Fruit fly (Drosophila melanogaster) whole organism, pupa: ENCODE data around the gene CG16974.

ENCODE experiments used
- CG10348 ChIP-seq: fragments of 200-800 bp; sonication (Bioruptor generic); IDR thresholded peaks from 2 replicates; pipeline ENCODE4 v1.3.6; 2022; ENCODE audit warnings: missing biosample characterization, missing genetic modification characterization
- CG12605 ChIP-seq: fragments of 200-800 bp; sonication (Bioruptor generic); IDR thresholded peaks from 2 replicates; pipeline ENCODE4 v1.3.6; 2022; ENCODE audit warnings: missing biosample characterization, missing genetic modification characterization
- CG34367 ChIP-seq: fragments of 200-800 bp; sonication (Bioruptor generic); optimal IDR thresholded peaks from 2 replicates; lab custom pipeline; 2018; ENCODE audit warnings: missing biosample characterization, mild to moderate bottlenecking, missing genetic modification characterization
- CG8301 ChIP-seq: fragments of 200-800 bp; sonication (Bioruptor generic); optimal IDR thresholded peaks from 2 replicates; lab custom pipeline; 2018; ENCODE audit warnings: missing biosample characterization, mild to moderate bottlenecking, missing genetic modification characterization
- D1 ChIP-seq: fragments of 200-800 bp; sonication (Bioruptor generic); optimal IDR thresholded peaks from 2 replicates; lab custom pipeline; 2018; ENCODE audit warnings: missing biosample characterization, mild to moderate bottlenecking, missing genetic modification characterization, moderate library complexity
- Ets98B ChIP-seq: fragments of 200-800 bp; sonication (Bioruptor generic); IDR thresholded peaks from 2 replicates; pipeline ENCODE4 v1.3.6; 2022; ENCODE audit warnings: missing biosample characterization, missing genetic modification characterization
- Pif1A ChIP-seq: fragments of 200-800 bp; sonication (Bioruptor generic); optimal IDR thresholded peaks from 3 replicates; lab custom pipeline; 2016; ENCODE audit warnings: missing biosample characterization, missing genetic modification characterization
- Pif1B ChIP-seq: fragments of 200-800 bp; sonication (Bioruptor generic); optimal IDR thresholded peaks from 3 replicates; lab custom pipeline; 2016; ENCODE audit warnings: missing biosample characterization, missing genetic modification characterization
- Snoo ChIP-seq: fragments of 200-800 bp; sonication (Bioruptor generic); optimal IDR thresholded peaks from 3 replicates; lab custom pipeline; 2017; ENCODE audit warnings: missing biosample characterization, mild to moderate bottlenecking, missing genetic modification characterization, inconsistent platforms
- gl ChIP-seq: fragments of 200-800 bp; sonication (Bioruptor generic); optimal IDR thresholded peaks from 2 replicates; lab custom pipeline; 2018; ENCODE audit warnings: missing biosample characterization, mild to moderate bottlenecking, missing genetic modification characterization

dm6 chr2L:13143522-13143921, 48.3 kb downstream of the CG16974 start, which contains the start of gene CG16978:
- no peak for TF ChIP-seq gl (tag; lab: Kevin White, UChicago)
- no peak for TF ChIP-seq CG10348 (GFP tag; lab: Robert Waterston, UW)
- no peak for TF ChIP-seq D1 (tag; lab: Kevin White, UChicago)
- no peak for TF ChIP-seq Snoo (tag; lab: Kevin White, UChicago)
- no peak for TF ChIP-seq Pif1A (GFP tag; lab: Kevin White, UChicago)
- no peak for TF ChIP-seq Pif1B
- TF ChIP-seq Ets98B, result no peak
- TF ChIP-seq CG8301 (tag; lab: Kevin White, UChicago), result no peak
- no peak for TF ChIP-seq CG34367 (tag; lab: Kevin White, UChicago)
- TF ChIP-seq CG12605, result no peak
